Worm (Caenorhabditis elegans) whole organism, midembryonic: ENCODE measurements around the gene rfc-4.

Experiments used
- med-1 ChIP-seq: sonication (generic microtip); optimal IDR thresholded peaks from 2 replicates; lab custom pipeline; 2017; ENCODE audit warnings: missing genetic modification characterization, mild to moderate bottlenecking, missing compliant biosample characterization, antibody characterized with exemption, missing genetic modification reagents; ENCODE audit not compliant: insufficient read depth
- tab-1 ChIP-seq: fragments of 200-800 bp; sonication (Bioruptor generic); IDR thresholded peaks from 2 replicates; pipeline ENCODE4 v1.3.6; 2022; ENCODE audit warnings: missing genetic modification characterization, missing compliant biosample characterization
- ztf-29 ChIP-seq: fragments of 200-800 bp; sonication (Bioruptor generic); IDR thresholded peaks from 2 replicates; pipeline ENCODE4 v1.3.6; 2022; ENCODE audit warnings: missing genetic modification reagents, missing genetic modification characterization, missing compliant biosample characterization

ce11 chrIII:6935269-6936017 is 36.6 kb upstream of the rfc-4 start, which contains the start of the genes F57B9.8 and coq-2:
- TF ChIP-seq tab-1 (GFP tag; lab: Robert Waterston, UW) (no peak), ztf-29 (GFP tag; lab: Robert Waterston, UW) (no peak), med-1 (GFP tag; lab: Kevin White, UChicago) (no peak)
